Worm (Caenorhabditis elegans) whole organism, early embryonic: ENCODE results near the gene F37C12.10.

Experiments used
- B0310.2 ChIP-seq: sonication (generic microtip); optimal IDR thresholded peaks from 2 replicates; lab custom pipeline; 2016; ENCODE audit warnings: mild to moderate bottlenecking, missing genetic modification characterization, missing compliant biosample characterization
- aly-1 ChIP-seq: sonication (generic microtip); optimal IDR thresholded peaks from 2 replicates; lab custom pipeline; 2016; ENCODE audit warnings: missing genetic modification characterization, missing compliant biosample characterization
- ama-1 ChIP-seq: fragments of 150-350 bp; optimal IDR thresholded peaks from 2 replicates; lab custom pipeline; 2014
- ceh-13 ChIP-seq: fragments of 200-800 bp; sonication (Bioruptor generic); optimal IDR thresholded peaks from 2 replicates; lab custom pipeline; 2018; ENCODE audit warnings: mild to moderate bottlenecking, missing genetic modification characterization, missing compliant biosample characterization
- ceh-36 ChIP-seq: sonication (generic microtip); optimal IDR thresholded peaks from 2 replicates; lab custom pipeline; 2016; ENCODE audit warnings: missing genetic modification characterization, inconsistent platforms, missing compliant biosample characterization
- ets-7 ChIP-seq: sonication (generic microtip); optimal IDR thresholded peaks from 2 replicates; lab custom pipeline; 2016; ENCODE audit warnings: missing genotype, missing genetic modification characterization, missing compliant biosample characterization
- flt-1 ChIP-seq: fragments of 200-800 bp; sonication (Bioruptor generic); IDR thresholded peaks from 2 replicates; pipeline ENCODE4 v1.3.6; 2022; ENCODE audit warnings: missing genetic modification characterization, missing compliant biosample characterization
- hmg-4 ChIP-seq: fragments of 200-800 bp; sonication (Bioruptor generic); optimal IDR thresholded peaks from 2 replicates; lab custom pipeline; 2018; ENCODE audit warnings: mild to moderate bottlenecking, missing genetic modification characterization, missing compliant biosample characterization
- hnd-1 ChIP-seq: sonication (generic microtip); optimal IDR thresholded peaks from 2 replicates; lab custom pipeline; 2016; ENCODE audit warnings: missing genetic modification characterization, missing compliant biosample characterization
- scrt-1 ChIP-seq: fragments of 200-800 bp; sonication (Bioruptor generic); IDR thresholded peaks from 2 replicates; pipeline ENCODE4 v1.3.6; 2022; ENCODE audit warnings: missing genetic modification characterization, missing compliant biosample characterization
- sea-1 ChIP-seq: fragments of 200-800 bp; sonication (Bioruptor generic); conservative IDR thresholded peaks from 2 replicates; pipeline ENCODE4 v1.3.6; 2022; ENCODE audit warnings: missing genetic modification characterization, missing compliant biosample characterization
- tbx-11 ChIP-seq: fragments of 200-800 bp; sonication (Bioruptor generic); IDR thresholded peaks from 2 replicates; pipeline ENCODE4 v1.3.6; 2022; ENCODE audit warnings: missing genetic modification characterization, missing compliant biosample characterization
- tbx-37 ChIP-seq: fragments of 200-800 bp; sonication (Bioruptor generic); conservative IDR thresholded peaks from 2 replicates; pipeline ENCODE4 v1.3.6; 2022; ENCODE audit warnings: missing genetic modification reagents, missing genetic modification characterization, missing compliant biosample characterization

DNA sequence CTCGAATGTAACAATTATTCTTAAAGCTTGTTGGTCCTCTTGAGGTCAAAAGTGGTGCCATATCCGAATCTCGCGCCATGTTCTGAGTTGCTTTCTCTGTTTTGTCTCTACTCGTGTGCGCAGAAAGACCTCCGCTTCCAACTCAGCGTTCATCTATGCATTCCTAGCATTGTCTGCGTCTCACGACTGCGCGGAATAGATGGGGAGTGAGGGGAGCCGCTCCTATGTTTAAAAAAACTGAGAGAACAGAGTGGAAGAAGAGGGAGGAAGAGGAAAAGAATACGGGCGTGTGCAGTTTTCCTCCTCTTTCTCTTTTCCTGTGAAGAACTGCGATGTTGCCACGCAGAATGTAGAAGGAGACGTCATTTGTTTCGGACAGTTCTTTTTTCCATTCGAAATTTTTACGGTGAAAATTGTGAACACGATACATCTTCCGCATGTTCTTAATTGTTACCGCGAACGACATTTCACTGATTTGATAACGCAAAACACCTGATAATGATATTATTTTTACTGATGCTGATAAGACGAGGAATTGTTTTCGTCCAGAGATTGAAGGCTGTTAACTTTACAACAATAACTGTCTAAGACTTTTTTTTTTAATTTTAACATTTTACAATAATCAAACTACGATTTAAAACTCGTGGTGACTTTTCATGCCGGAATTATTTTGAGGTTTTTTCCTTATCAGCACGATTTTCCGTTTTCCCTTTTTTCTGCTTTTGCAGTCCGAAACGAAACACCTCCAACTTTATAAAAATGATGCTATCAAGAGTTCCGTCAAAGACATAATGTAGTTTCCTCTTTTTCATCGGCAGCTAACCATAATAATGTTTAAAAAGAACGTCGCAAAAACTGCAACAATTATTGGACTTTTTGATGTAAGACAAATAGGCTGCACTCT is 21.3 kb downstream of the F37C12.10 start:
- TF ChIP-seq B0310.2 (no peak), tbx-37 (GFP tag; lab: Robert Waterston, UW) (no peak), hnd-1 (tag; lab: Kevin White, UChicago) (no peak), tbx-11 (no peak), ets-7 (tag; lab: Kevin White, UChicago) (no peak), sea-1 (no peak), ama-1 (lab: Kevin White, UChicago) (no peak), hmg-4 (GFP tag; lab: Kevin White, UChicago) (no peak), ceh-36 (tag; lab: Kevin White, UChicago) (no peak), flt-1 (no peak), ceh-13 (GFP tag; lab: Kevin White, UChicago) (no peak), aly-1 (tag; lab: Kevin White, UChicago) (no peak), scrt-1 (GFP tag; lab: Robert Waterston, UW) (no peak)
